Fruit fly (Drosophila melanogaster): Measurements from ENCODE around the gene Synd.

The Synd gene

DNA sequence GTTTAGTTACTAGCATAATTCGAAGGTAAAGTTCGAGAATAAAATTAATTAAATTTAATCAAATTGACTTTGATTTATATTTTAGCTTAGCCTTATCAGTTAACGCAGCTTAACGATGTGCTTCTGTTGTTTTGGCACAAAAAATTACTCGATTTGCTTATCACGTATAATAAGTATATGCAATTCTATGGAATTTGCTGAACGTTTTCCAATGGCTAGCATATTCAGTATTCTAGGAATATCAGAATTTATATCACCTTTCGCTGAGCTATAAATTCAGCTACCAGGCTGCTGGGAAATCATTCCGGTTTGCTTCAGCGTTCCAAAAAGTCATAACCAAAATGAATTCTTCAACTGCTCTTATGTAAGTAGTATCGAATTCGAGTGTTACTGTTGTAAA, 38.1 kb downstream of the Synd start, which contains the start of gene TotA:
Gene TotA, plus strand, starts transcription at position 301 of the 400 bp plus-strand sequence.
- TF ChIP-seq kay (GFP tag; ENCODE audit: borderline replicate concordance) = no peak
- no peak for TF ChIP-seq tj (GFP tag; optimal IDR thresholded peaks at IDR 0.05)
- no peak for TF ChIP-seq CG1620 (GFP tag; optimal IDR thresholded peaks at IDR 0.05)
- TF ChIP-seq ovo (GFP tag; optimal IDR thresholded peaks at IDR 0.05) = no peak

DNA sequence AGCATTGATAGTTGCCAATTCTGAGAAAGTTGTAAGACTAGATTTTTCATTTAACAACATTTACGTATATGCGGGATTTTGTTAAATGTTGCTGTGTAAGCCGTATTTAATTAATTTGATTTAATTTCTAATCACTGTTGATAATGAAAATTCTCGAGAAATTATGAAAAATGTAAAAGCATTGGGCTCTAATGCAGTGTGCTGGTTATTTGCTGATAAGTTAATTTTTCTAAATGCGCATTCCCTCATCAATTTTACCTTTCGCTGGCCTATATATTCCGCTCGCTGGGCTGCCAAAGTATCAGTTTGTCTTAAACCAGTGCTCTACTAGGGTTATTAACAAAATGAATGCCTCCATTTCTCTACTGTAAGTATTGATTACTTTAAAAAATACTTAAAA, 40.1 kb downstream of the Synd start, which contains the start of gene TotC:
Gene TotC, plus strand, starts transcription at position 301 of the 400 bp plus-strand sequence.
- TF ChIP-seq toe (GFP tag; optimal IDR thresholded peaks at IDR 0.05) = no peak
- TF ChIP-seq CG11617 (GFP tag; optimal IDR thresholded peaks at IDR 0.05) = no peak
- TF ChIP-seq tj (GFP tag; optimal IDR thresholded peaks at IDR 0.05) = no peak
- TF ChIP-seq CG14711 (tag; optimal IDR thresholded peaks at IDR 0.05) = no peak
- no peak for TF ChIP-seq CG1620 (GFP tag; optimal IDR thresholded peaks at IDR 0.05)
- no peak for TF ChIP-seq pad (GFP tag; optimal IDR thresholded peaks at IDR 0.05)

DNA sequence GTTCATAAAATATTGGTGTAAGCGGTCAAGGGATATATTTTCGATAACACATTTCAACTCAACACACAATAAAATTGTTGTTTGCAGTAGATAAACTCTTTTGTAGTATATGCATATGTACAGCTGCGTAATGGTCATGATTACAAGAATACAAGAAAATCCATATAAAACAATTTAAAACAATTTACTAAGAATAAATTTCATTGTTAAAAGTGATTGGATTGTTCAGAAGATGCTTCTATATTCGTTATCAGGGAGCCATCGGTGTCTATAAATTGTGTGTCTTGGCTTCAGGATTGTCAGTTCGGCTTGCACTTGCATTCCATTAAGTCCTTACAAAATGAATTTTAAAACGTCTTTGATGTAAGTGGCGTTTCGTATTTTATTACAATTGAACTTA, 41.0 kb downstream of the Synd start, which contains the start of gene TotB:
Gene TotB, plus strand, starts transcription at position 301 of the 400 bp plus-strand sequence.
- TF ChIP-seq Clk (GFP tag; optimal IDR thresholded peaks at IDR 0.05) (no peak), CG14711 (tag; optimal IDR thresholded peaks at IDR 0.05) (no peak), CG12768 (GFP tag; optimal IDR thresholded peaks at IDR 0.05) (no peak), CG7045 (GFP tag; optimal IDR thresholded peaks at IDR 0.05) (no peak), pad (GFP tag; optimal IDR thresholded peaks at IDR 0.05) (no peak), tj (GFP tag; optimal IDR thresholded peaks at IDR 0.05) (no peak), kay (GFP tag; ENCODE audit: borderline replicate concordance) (no peak), Crg-1 (GFP tag; optimal IDR thresholded peaks at IDR 0.05) (no peak), cnc (optimal IDR thresholded peaks at IDR 0.05) (no peak), cic (GFP tag; optimal IDR thresholded peaks at IDR 0.05) (no peak), Hr96 (GFP tag; optimal IDR thresholded peaks at IDR 0.05) (no peak), CG5204 (GFP tag; optimal IDR thresholded peaks at IDR 0.05) (no peak), toe (GFP tag; optimal IDR thresholded peaks at IDR 0.05) (no peak), ovo (GFP tag; optimal IDR thresholded peaks at IDR 0.05) (no peak), CG11617 (GFP tag; optimal IDR thresholded peaks at IDR 0.05) (no peak), CG1620 (GFP tag; optimal IDR thresholded peaks at IDR 0.05) (no peak), bab1 (GFP tag; optimal IDR thresholded peaks at IDR 0.05) (no peak), CG7101 (tag; optimal IDR thresholded peaks at IDR 0.05) (no peak), CG33017 (tag; optimal IDR thresholded peaks at IDR 0.05) (no peak), Mnt (GFP tag; optimal IDR thresholded peaks at IDR 0.05) (no peak)

- TF ChIP-seq Hr96 (GFP tag; optimal IDR thresholded peaks at IDR 0.05) (no peak), bab1 (GFP tag; optimal IDR thresholded peaks at IDR 0.05) (no peak), CG7045 (GFP tag; optimal IDR thresholded peaks at IDR 0.05) (no peak), CG5204 (GFP tag; optimal IDR thresholded peaks at IDR 0.05) (no peak), CG12768 (GFP tag; optimal IDR thresholded peaks at IDR 0.05) (no peak), CG7101 (tag; optimal IDR thresholded peaks at IDR 0.05) (no peak), CG14711 (tag; optimal IDR thresholded peaks at IDR 0.05) (no peak), Clk (GFP tag; optimal IDR thresholded peaks at IDR 0.05) (no peak), cic (GFP tag; optimal IDR thresholded peaks at IDR 0.05) (no peak), cnc (optimal IDR thresholded peaks at IDR 0.05) (no peak), pad (GFP tag; optimal IDR thresholded peaks at IDR 0.05) (no peak)
Measured at dm6 chr3R:20876680-20877079, 44.1 kb downstream of the Synd start.

DNA sequence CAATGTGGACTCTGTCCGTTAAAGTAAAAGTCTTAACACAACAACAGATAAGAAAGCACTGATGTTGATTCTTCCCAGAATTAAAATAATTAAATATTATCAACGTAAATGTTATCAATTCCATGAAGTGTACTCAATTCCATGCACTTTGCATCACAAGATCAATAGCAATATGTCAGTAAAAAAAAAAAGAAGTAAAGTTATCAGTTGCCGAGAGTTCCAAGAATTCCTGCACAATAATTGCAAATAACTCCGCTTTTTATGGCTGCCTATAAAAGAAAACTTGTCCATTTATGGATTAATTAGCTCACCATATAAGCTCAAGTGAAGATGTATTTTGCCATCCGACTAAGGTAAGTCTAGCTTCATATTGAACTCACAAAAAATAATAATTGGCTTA, 44.8 kb downstream of the Synd start, which contains the start of gene TotZ:
Gene TotZ, plus strand, starts transcription at position 301 of the 400 bp plus-strand sequence.
- TF ChIP-seq ovo (GFP tag; optimal IDR thresholded peaks at IDR 0.05) (no peak), cnc (optimal IDR thresholded peaks at IDR 0.05) (no peak), CG14711 (tag; optimal IDR thresholded peaks at IDR 0.05) (no peak), cic (GFP tag; optimal IDR thresholded peaks at IDR 0.05) (no peak)
